Fruit fly (Drosophila melanogaster) whole organism, embryonic: ENCODE measurements around the gene Tango5.

Experiments
- ATbp ChIP-seq: fragments of 200-800 bp; sonication (Bioruptor generic); optimal IDR thresholded peaks from 2 replicates; lab custom pipeline; 2017; ENCODE audit warnings: missing biosample characterization, mild to moderate bottlenecking, missing genetic modification characterization, missing genetic modification reagents
- Atf-2 ChIP-seq: fragments of 200-800 bp; sonication (Bioruptor generic); optimal IDR thresholded peaks from 2 replicates; lab custom pipeline; 2016; ENCODE audit warnings: missing biosample characterization, missing genetic modification characterization
- Awh ChIP-seq: fragments of 200-800 bp; sonication (Bioruptor generic); IDR thresholded peaks from 2 replicates; pipeline ENCODE4, ENCODE4 v1.3.6; 2022; ENCODE audit warnings: missing biosample characterization, missing genetic modification characterization
- CG10267 ChIP-seq: fragments of 200-800 bp; sonication (Bioruptor generic); optimal IDR thresholded peaks from 2 replicates; lab custom pipeline; 2018; ENCODE audit warnings: missing biosample characterization, mild to moderate bottlenecking, missing genetic modification characterization, moderate library complexity
- CG11085 ChIP-seq: fragments of 200-800 bp; sonication (Bioruptor generic); IDR thresholded peaks from 2 replicates; pipeline ENCODE4 v1.3.6; 2022; ENCODE audit warnings: missing biosample characterization, missing genetic modification characterization
- CG11093 ChIP-seq: fragments of 200-800 bp; sonication (Bioruptor generic); IDR thresholded peaks from 3 replicates; pipeline ENCODE4 v1.3.6; 2022; ENCODE audit warnings: missing biosample characterization, missing genetic modification characterization
- CG12659 ChIP-seq: fragments of 200-800 bp; sonication (Bioruptor generic); optimal IDR thresholded peaks from 3 replicates; lab custom pipeline; 2017; ENCODE audit warnings: mild to moderate bottlenecking, missing biosample characterization, missing genetic modification reagents, missing genetic modification characterization
- CG13894 ChIP-seq: fragments of 200-800 bp; sonication (Bioruptor generic); optimal IDR thresholded peaks from 3 replicates; lab custom pipeline; 2018; ENCODE audit warnings: missing biosample characterization, mild to moderate bottlenecking, missing genetic modification characterization, moderate library complexity
- CG17328 ChIP-seq: fragments of 200-800 bp; sonication (Bioruptor generic); IDR thresholded peaks from 2 replicates; pipeline ENCODE4 v1.3.6; 2022; ENCODE audit warnings: missing biosample characterization, missing genetic modification characterization
- CG2120 ChIP-seq: fragments of 200-800 bp; sonication (Bioruptor generic); optimal IDR thresholded peaks from 3 replicates; lab custom pipeline; 2016; ENCODE audit warnings: missing biosample characterization, missing genetic modification characterization
- CG32532 ChIP-seq: fragments of 200-800 bp; sonication (Bioruptor generic); IDR thresholded peaks from 2 replicates; pipeline ENCODE4 v1.3.6; 2022; ENCODE audit warnings: missing biosample characterization, missing genetic modification characterization
- CG34422 ChIP-seq: fragments of 200-800 bp; sonication (Bioruptor generic); IDR thresholded peaks from 3 replicates; pipeline ENCODE4 v1.3.6; 2022; ENCODE audit warnings: missing biosample characterization, missing genetic modification characterization
- CG4730 ChIP-seq: fragments of 200-800 bp; sonication (Bioruptor generic); IDR thresholded peaks from 2 replicates; pipeline ENCODE4 v1.3.6; 2022; ENCODE audit warnings: missing biosample characterization, missing genetic modification characterization
- CG6272 ChIP-seq: fragments of 200-800 bp; sonication (Bioruptor generic); IDR thresholded peaks from 2 replicates; pipeline ENCODE4 v1.3.6; 2022; ENCODE audit warnings: missing biosample characterization, missing genetic modification characterization
- CG6765 ChIP-seq: fragments of 200-800 bp; sonication (Bioruptor generic); optimal IDR thresholded peaks from 3 replicates; lab custom pipeline; 2017; ENCODE audit warnings: missing biosample characterization, mild to moderate bottlenecking, missing genetic modification characterization
- CG6854 ChIP-seq: fragments of 200-800 bp; sonication (Bioruptor generic); optimal IDR thresholded peaks from 3 replicates; lab custom pipeline; 2017; ENCODE audit warnings: missing biosample characterization, mild to moderate bottlenecking, missing genetic modification characterization
- CG7786 ChIP-seq: fragments of 200-800 bp; sonication (Bioruptor generic); optimal IDR thresholded peaks from 2 replicates; lab custom pipeline; 2016; ENCODE audit warnings: missing biosample characterization, missing genetic modification characterization
- CG7839 ChIP-seq: fragments of 200-800 bp; sonication (Bioruptor generic); optimal IDR thresholded peaks from 3 replicates; lab custom pipeline; 2018; ENCODE audit warnings: missing biosample characterization, mild to moderate bottlenecking, missing genetic modification characterization, moderate library complexity
- CG7987 ChIP-seq: fragments of 200-800 bp; sonication (Bioruptor generic); optimal IDR thresholded peaks from 2 replicates; lab custom pipeline; 2018; ENCODE audit warnings: missing biosample characterization, mild to moderate bottlenecking, missing genetic modification characterization, moderate library complexity
- CG8478 ChIP-seq: fragments of >200 bp; optimal IDR thresholded peaks from 2 replicates; lab custom pipeline; 2018
- CG9437 ChIP-seq: fragments of 200-800 bp; sonication (Bioruptor generic); optimal IDR thresholded peaks from 2 replicates; lab custom pipeline; 2018; ENCODE audit warnings: missing biosample characterization, mild to moderate bottlenecking, missing genetic modification characterization
- CoRest ChIP-seq: fragments of 200-800 bp; sonication (Bioruptor generic); optimal IDR thresholded peaks from 3 replicates; lab custom pipeline; 2018; ENCODE audit warnings: missing biosample characterization, mild to moderate bottlenecking, missing genetic modification characterization, moderate library complexity
- Dref ChIP-seq: fragments of 200-800 bp; sonication (Bioruptor generic); IDR thresholded peaks from 2 replicates; pipeline ENCODE4 v1.3.6; 2022; ENCODE audit warnings: missing biosample characterization, missing genetic modification characterization
- Drgx ChIP-seq: fragments of 200-800 bp; sonication (Bioruptor generic); IDR thresholded peaks from 2 replicates; pipeline ENCODE4 v1.3.6; 2022; ENCODE audit warnings: missing biosample characterization, missing genetic modification characterization
- Fer3 ChIP-seq: fragments of 200-800 bp; sonication (Bioruptor generic); optimal IDR thresholded peaks from 2 replicates; lab custom pipeline; 2018; ENCODE audit warnings: missing biosample characterization, mild to moderate bottlenecking, missing genetic modification characterization, moderate library complexity
- Gsc ChIP-seq: fragments of 200-800 bp; sonication (Bioruptor generic); IDR thresholded peaks from 2 replicates; pipeline ENCODE4 v1.3.6; 2022; ENCODE audit warnings: missing biosample characterization, missing genetic modification characterization
- Lhr ChIP-seq: fragments of 200-800 bp; sonication (Bioruptor generic); optimal IDR thresholded peaks from 3 replicates; lab custom pipeline; 2017; ENCODE audit warnings: mild to moderate bottlenecking, missing biosample characterization, missing genetic modification reagents, missing genetic modification characterization
- MTF-1 ChIP-seq: fragments of 200-800 bp; sonication (Bioruptor generic); optimal IDR thresholded peaks from 2 replicates; lab custom pipeline; 2018; ENCODE audit warnings: missing biosample characterization, mild to moderate bottlenecking, missing genetic modification characterization, borderline replicate concordance
- Max ChIP-seq: fragments of 200-800 bp; sonication (Bioruptor generic); optimal IDR thresholded peaks from 2 replicates; lab custom pipeline; 2016; ENCODE audit warnings: missing biosample characterization, mild to moderate bottlenecking, missing genetic modification characterization
- Med ChIP-seq: fragments of 200-800 bp; sonication (Bioruptor generic); peaks from one replicate; lab custom pipeline; 2016; ENCODE audit warnings: missing biosample characterization, missing genetic modification characterization, mild to moderate bottlenecking, inconsistent platforms, moderate library complexity
- Mrtf ChIP-seq: fragments of 200-800 bp; sonication (Bioruptor generic); IDR thresholded peaks from 3 replicates; pipeline ENCODE4 v1.3.6; 2022; ENCODE audit warnings: missing biosample characterization, missing genetic modification characterization
- Oaz ChIP-seq: fragments of 200-800 bp; sonication (Bioruptor generic); IDR thresholded peaks from 2 replicates; pipeline ENCODE4 v1.3.6; 2022; ENCODE audit warnings: missing biosample characterization, missing genetic modification characterization
- Oli ChIP-seq: fragments of 200-800 bp; sonication (Bioruptor generic); optimal IDR thresholded peaks from 2 replicates; lab custom pipeline; 2018; ENCODE audit warnings: missing biosample characterization, mild to moderate bottlenecking, missing genetic modification characterization, moderate library complexity
- ab ChIP-seq: fragments of 200-800 bp; sonication (Bioruptor generic); optimal IDR thresholded peaks from 2 replicates; lab custom pipeline; 2016; ENCODE audit warnings: missing biosample characterization, missing genetic modification characterization
- chn ChIP-seq: fragments of 200-800 bp; sonication (Bioruptor generic); optimal IDR thresholded peaks from 2 replicates; lab custom pipeline; 2016; ENCODE audit warnings: missing biosample characterization, missing genetic modification characterization
- dpn ChIP-seq, 2 experiments: fragments of 200-800 bp; sonication (Bioruptor generic); optimal IDR thresholded peaks; 3 replicates each; lab custom pipeline; 2016; ENCODE audit warnings: missing biosample characterization in 2 of 2, missing genetic modification characterization in 2 of 2
- fru ChIP-seq: fragments of >200 bp; optimal IDR thresholded peaks from 2 replicates; lab custom pipeline; 2017
- gce ChIP-seq: fragments of 200-800 bp; sonication (Bioruptor generic); IDR thresholded peaks from 3 replicates; pipeline ENCODE4 v1.3.6; 2022; ENCODE audit warnings: missing biosample characterization, missing genetic modification characterization
- gt ChIP-seq: fragments of 200-800 bp; sonication (Bioruptor generic); IDR thresholded peaks from 2 replicates; pipeline ENCODE4 v1.3.6; 2022; ENCODE audit warnings: missing biosample characterization, missing genetic modification characterization
- nau ChIP-seq: fragments of 200-800 bp; sonication (Bioruptor generic); optimal IDR thresholded peaks from 3 replicates; lab custom pipeline; 2017; ENCODE audit warnings: missing biosample characterization, mild to moderate bottlenecking, missing genetic modification characterization, missing genetic modification reagents
- onecut ChIP-seq: fragments of 200-800 bp; sonication (Bioruptor generic); IDR thresholded peaks from 2 replicates; pipeline ENCODE4 v1.3.6; 2022; ENCODE audit warnings: missing biosample characterization, missing genetic modification characterization
- prd ChIP-seq, 3 experiments: fragments of >200 bp in 2 of 3; fragments of 200-800 bp in 1 of 3; sonication (Bioruptor generic) in 1 of 3; optimal IDR thresholded peaks in 2 of 3; IDR thresholded peaks in 1 of 3; 2 replicates in 2 of 3; 3 replicates in 1 of 3; pipeline versions ENCODE4 v1.3.6 to Lab custom; 2017 to 2022; ENCODE audit warnings: missing biosample characterization in 1 of 3, missing genetic modification characterization in 1 of 3
- pros ChIP-seq: fragments of 200-800 bp; sonication (Bioruptor generic); optimal IDR thresholded peaks from 3 replicates; lab custom pipeline; 2019; ENCODE audit warnings: missing biosample characterization, mild to moderate bottlenecking, missing genetic modification characterization, moderate library complexity
- sens-2 ChIP-seq: fragments of 200-800 bp; sonication (Bioruptor generic); IDR thresholded peaks from 2 replicates; pipeline ENCODE4 v1.3.6; 2022; ENCODE audit warnings: missing biosample characterization, missing genetic modification characterization
- shn ChIP-seq: fragments of 200-800 bp; sonication (Bioruptor generic); optimal IDR thresholded peaks from 3 replicates; lab custom pipeline; 2016; ENCODE audit warnings: missing biosample characterization, missing genetic modification characterization
- slbo ChIP-seq: fragments of 200-800 bp; sonication (Bioruptor generic); IDR thresholded peaks from 2 replicates; pipeline ENCODE4 v1.3.6; 2022; ENCODE audit warnings: missing biosample characterization, missing genetic modification characterization
- trem ChIP-seq: fragments of 200-800 bp; optimal IDR thresholded peaks from 3 replicates; lab custom pipeline; 2019; ENCODE audit warnings: missing biosample characterization, mild to moderate bottlenecking, missing genetic modification characterization, moderate library complexity
- ttk ChIP-seq: fragments of 200-800 bp; sonication (Bioruptor generic); IDR thresholded peaks from 2 replicates; pipeline ENCODE4 v2.1.2; 2022; ENCODE audit warnings: missing biosample characterization, missing genetic modification characterization
- tup ChIP-seq: fragments of 200-800 bp; sonication (Bioruptor generic); optimal IDR thresholded peaks from 2 replicates; lab custom pipeline; 2016; ENCODE audit warnings: missing biosample characterization, mild to moderate bottlenecking, missing genetic modification characterization, moderate library complexity
- z ChIP-seq: fragments of 200-800 bp; sonication (Bioruptor generic); IDR thresholded peaks from 3 replicates; pipeline ENCODE4 v1.3.6; 2022; ENCODE audit warnings: missing biosample characterization, missing genetic modification characterization
- zfh1 ChIP-seq: fragments of 200-800 bp; sonication (Bioruptor generic); IDR thresholded peaks from 3 replicates; pipeline ENCODE4 v1.3.6; 2022; ENCODE audit warnings: missing biosample characterization, missing genetic modification characterization

Gene Tango5

dm6 chrX:10717869-10718268 lies 46.3 kb downstream of the Tango5 start (continued):
- TF ChIP-seq CG10267 (tag; lab: Kevin White, UChicago) (peak; percentile 11), Oaz (GFP tag; lab: Robert Waterston, UW) (peak; percentile 18; the same call in 1 of the 2 replicates), CG6272 (GFP tag; lab: Robert Waterston, UW) (no peak), CG4730 (GFP tag; lab: Robert Waterston, UW) (peak; percentile 29; the same call in 1 of the 2 replicates), gce (GFP tag; lab: Robert Waterston, UW) (0 out of 3 replicates have a peak, but pooled peaks have one; percentile 28), CG11093 (GFP tag; lab: Robert Waterston, UW) (no peak), prd (optimal IDR thresholded peaks at IDR 0.05; lab: Kevin White, UChicago) (no peak), prd (GFP tag; IDR thresholded peaks at IDR 0.05; lab: Robert Waterston, UW) (peak; percentile 39; the same call in 1 of the 3 replicates), CoRest (tag; lab: Kevin White, UChicago) (peak; percentile 30), CG8478 (lab: Kevin White, UChicago) (no peak), Max (GFP tag; lab: Kevin White, UChicago) (no peak), nau (GFP tag; lab: Kevin White, UChicago) (peak; percentile 6), zfh1 (GFP tag; lab: Robert Waterston, UW) (peak; percentile 51; the same call in 1 of the 3 replicates), dpn (GFP tag; optimal IDR thresholded peaks at IDR 0.05; lab: Kevin White, UChicago) (no peak), z (GFP tag; lab: Robert Waterston, UW) (no peak), CG11085 (no peak), shn (GFP tag; lab: Kevin White, UChicago) (no peak), gt (GFP tag; lab: Robert Waterston, UW) (no peak), CG34422 (GFP tag; lab: Robert Waterston, UW) (0 out of 3 replicates have a peak, but pooled peaks have one; percentile 49), CG9437 (GFP tag; lab: Kevin White, UChicago) (peak; percentile 23), Lhr (no peak), CG7839 (peak; percentile 61), Atf-2 (no peak), pros (no peak), ab (no peak), CG17328 (GFP tag; lab: Robert Waterston, UW) (peak; percentile 33; the same call in 1 of the 2 replicates), tup (GFP tag; lab: Kevin White, UChicago) (no peak), fru (lab: Kevin White, UChicago) (no peak), Awh (GFP tag; lab: Robert Waterston, UW) (0 out of 2 replicates have a peak, but pooled peaks have one; percentile 16), CG2120 (GFP tag; lab: Kevin White, UChicago) (no peak), Gsc (GFP tag; lab: Robert Waterston, UW) (no peak), CG7987 (GFP tag; lab: Kevin White, UChicago) (no peak), Dref (GFP tag; lab: Robert Waterston, UW) (no peak), CG6765 (no peak), Fer3 (tag; lab: Kevin White, UChicago) (peak; percentile 42), CG12659 (GFP tag; lab: Kevin White, UChicago) (peak; percentile 9), slbo (GFP tag; lab: Robert Waterston, UW) (0 out of 2 replicates have a peak, but pooled peaks have one; percentile 25), CG13894 (tag; lab: Kevin White, UChicago) (no peak), Drgx (peak; percentile 63), MTF-1 (GFP tag; lab: Kevin White, UChicago) (no peak), CG32532 (no peak), Mrtf (GFP tag; lab: Robert Waterston, UW) (0 out of 3 replicates have a peak, but pooled peaks have one; percentile 32), CG7786 (GFP tag; lab: Kevin White, UChicago) (no peak), Oli (tag; lab: Kevin White, UChicago) (peak; percentile 71), ATbp (GFP tag; lab: Kevin White, UChicago) (peak; percentile 30), Med (GFP tag; lab: Kevin White, UChicago) (peak; percentile 84), chn (GFP tag; lab: Kevin White, UChicago) (no peak), sens-2 (GFP tag; lab: Robert Waterston, UW) (peak; percentile 63), trem (tag; lab: Kevin White, UChicago) (no peak), ttk (GFP tag; lab: Robert Waterston, UW) (peak; percentile 54), CG6854 (GFP tag; lab: Kevin White, UChicago) (no peak), onecut (peak; percentile 30; the same call in 1 of the 2 replicates)
